Worm (Caenorhabditis elegans) whole organism, L4 larva: ENCODE results near the gene swt-1.

Experiments
- F26F4.8 ChIP-seq: fragments of 200-800 bp; sonication (Bioruptor generic); conservative IDR thresholded peaks from 2 replicates; pipeline ENCODE4 v1.3.6; 2022; ENCODE audit warnings: missing genetic modification characterization, missing compliant biosample characterization
- jun-1 ChIP-seq: fragments of 150-350 bp; optimal IDR thresholded peaks from 2 replicates; lab custom pipeline; 2014; ENCODE audit warnings: missing biosample characterization, missing genetic modification reagents, missing genetic modification characterization
- nhr-6 ChIP-seq: fragments of 150-350 bp; optimal IDR thresholded peaks from 2 replicates; lab custom pipeline; 2014; ENCODE audit warnings: missing biosample characterization, missing genetic modification characterization
- pha-4 ChIP-seq, 2 experiments: fragments of 150-350 bp in 1 of 2; fragments of 200-800 bp in 1 of 2; sonication (Bioruptor generic) in 1 of 2; IDR thresholded peaks in 1 of 2; optimal IDR thresholded peaks in 1 of 2; 2 replicates each; pipeline versions ENCODE4 v1.3.6 to Lab custom; 2014 to 2022; ENCODE audit warnings: missing genetic modification characterization in 2 of 2, missing genetic modification reagents in 2 of 2, missing biosample characterization in 1 of 2, missing compliant biosample characterization in 1 of 2
- pqm-1 ChIP-seq: sonication (generic microtip); optimal IDR thresholded peaks from 2 replicates; lab custom pipeline; 2017; ENCODE audit warnings: missing biosample characterization, missing genetic modification characterization
- skn-1 ChIP-seq: fragments of 150-350 bp; optimal IDR thresholded peaks from 2 replicates; lab custom pipeline; 2014; ENCODE audit warnings: missing biosample characterization, missing genetic modification characterization
- zfp-3 ChIP-seq: fragments of 200-800 bp; sonication (Bioruptor generic); conservative IDR thresholded peaks from 2 replicates; pipeline ENCODE4 v1.3.6; 2022; ENCODE audit warnings: missing genetic modification reagents, missing genetic modification characterization, missing compliant biosample characterization

DNA sequence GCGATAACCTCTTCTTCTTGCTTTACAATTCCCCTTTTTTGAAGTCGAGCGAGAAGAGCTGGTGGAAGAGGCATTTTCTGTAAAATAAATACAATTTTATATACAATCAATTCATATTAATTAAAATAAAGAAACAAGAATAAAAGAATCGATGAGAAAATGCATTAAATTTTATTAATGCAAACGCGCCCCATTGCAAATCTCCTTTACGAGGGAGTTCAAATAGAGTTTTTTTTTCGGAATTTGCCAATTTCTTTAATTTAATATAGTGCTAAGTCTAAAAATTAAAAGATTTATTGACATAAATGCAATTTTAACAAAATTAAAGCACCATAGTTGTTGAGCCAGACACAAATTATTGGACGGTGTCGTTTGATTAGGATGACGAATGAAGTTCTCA lies 45.7 kb upstream of the swt-1 start, which contains the start of gene pqbp-1.1:
- TF ChIP-seq skn-1 (tag; lab: Kevin White, UChicago): no peak
- TF ChIP-seq jun-1 (tag; lab: Kevin White, UChicago): no peak
- TF ChIP-seq pqm-1 (tag; lab: Kevin White, UChicago): no peak
- no peak for TF ChIP-seq nhr-6
- TF ChIP-seq pha-4 (GFP tag; IDR thresholded peaks at IDR 0.05; lab: Robert Waterston, UW): no peak
- TF ChIP-seq pha-4 (tag; optimal IDR thresholded peaks at IDR 0.05; lab: Kevin White, UChicago): no peak
- TF ChIP-seq F26F4.8 (GFP tag; lab: Robert Waterston, UW): no peak
- no peak for TF ChIP-seq zfp-3 (GFP tag; lab: Robert Waterston, UW)
